Worm (Caenorhabditis elegans): ENCODE results near the gene kup-1.

DNA sequence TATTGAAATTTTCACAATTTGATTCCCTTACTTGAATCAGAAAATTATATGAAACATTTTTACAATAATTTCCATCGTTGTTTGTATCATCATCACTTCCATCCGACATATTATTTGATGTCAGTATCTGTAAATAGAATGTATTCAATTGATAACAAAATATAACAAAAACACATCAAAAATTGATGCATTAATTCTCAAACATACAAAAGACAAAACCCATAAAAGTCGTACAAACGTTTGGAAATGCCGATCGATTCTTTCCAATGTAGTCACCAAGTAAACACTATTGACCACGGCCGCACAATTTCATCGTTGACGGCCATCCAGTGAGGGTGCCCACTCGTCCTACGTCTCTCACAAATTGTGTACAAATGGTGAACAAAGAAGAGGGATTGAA, 27.4 kb downstream of the kup-1 start, which contains the start of gene add-2:
- TF ChIP-seq ceh-18 (tag; optimal IDR thresholded peaks at IDR 0.05) (no peak), lin-11 (tag; optimal IDR thresholded peaks at IDR 0.05) (no peak)

Data from whole organism, late embryonic.